Fruit fly (Drosophila melanogaster): Measurements from ENCODE around the gene CheA84a.

CheA84a gene

DNA sequence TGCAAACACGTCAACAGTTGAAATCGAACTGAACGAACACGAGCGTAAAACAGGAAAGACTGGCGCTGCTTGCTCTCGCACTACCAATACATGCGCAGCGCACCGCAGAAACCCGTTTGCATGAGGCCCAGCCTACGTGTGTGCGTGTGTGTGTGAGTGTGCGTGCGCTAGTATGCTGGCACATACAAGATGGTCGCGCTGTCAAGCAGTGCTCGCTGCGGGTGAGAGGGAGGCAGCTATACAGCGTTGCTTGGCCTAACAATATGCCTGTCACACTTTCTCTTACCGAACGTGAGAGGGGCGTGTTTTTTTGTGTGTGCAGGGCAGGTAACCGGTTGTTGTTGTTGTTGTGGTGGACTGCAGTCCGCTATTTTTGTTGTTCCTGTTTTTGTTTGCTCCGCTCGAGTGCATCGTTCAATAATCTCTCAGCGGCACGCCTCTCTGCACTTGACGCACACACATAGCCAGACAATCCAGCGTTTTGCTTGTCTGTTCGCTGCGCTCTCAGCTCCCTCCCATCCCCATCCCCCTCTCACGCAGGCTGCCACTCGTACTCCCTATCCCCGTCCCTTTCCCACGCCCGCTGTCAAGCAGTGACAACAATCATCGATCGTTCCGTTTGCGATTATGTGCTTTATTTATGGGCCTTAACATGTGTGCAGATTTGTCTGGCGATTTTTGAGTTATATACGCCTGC lies 23.1 kb downstream of the CheA84a start, which contains the start of gene grn (continued):
- no peak for TF ChIP-seq CG2875 (GFP tag; optimal IDR thresholded peaks at IDR 0.05)
- TF ChIP-seq Neu2 (GFP tag; optimal IDR thresholded peaks at IDR 0.05; ENCODE audit: borderline replicate concordance) = peak; percentile 11
- no peak; the same call in 1 of the 2 replicates for TF ChIP-seq GATAe (GFP tag; conservative IDR thresholded peaks at IDR 0.05)
- TF ChIP-seq CG16813 (GFP tag; IDR thresholded peaks at IDR 0.05; ENCODE audit: partially characterized antibody) = peak; percentile 38; the same call in 1 of the 3 replicates
- TF ChIP-seq Rfx (GFP tag; IDR thresholded peaks at IDR 0.05) = no peak
- TF ChIP-seq tap (tag; optimal IDR thresholded peaks at IDR 0.05) = no peak
- TF ChIP-seq CG1832 (GFP tag; optimal IDR thresholded peaks at IDR 0.05) = peak; percentile 99
- no peak for TF ChIP-seq CG18599 (GFP tag; optimal IDR thresholded peaks at IDR 0.05)
- no peak for TF ChIP-seq toy (GFP tag; IDR thresholded peaks at IDR 0.05)
- no peak for TF ChIP-seq CG12299 (tag; optimal IDR thresholded peaks at IDR 0.05)
- TF ChIP-seq sd (tag; optimal IDR thresholded peaks at IDR 0.05) = peak; percentile 53
- peak; percentile 33 for TF ChIP-seq Hey (tag; optimal IDR thresholded peaks at IDR 0.05)
- TF ChIP-seq dmrt11E (tag; optimal IDR thresholded peaks at IDR 0.05) = peak; percentile 21
- no peak for TF ChIP-seq jigr1 (GFP tag; IDR thresholded peaks at IDR 0.05)
- no peak for TF ChIP-seq Usf (GFP tag; optimal IDR thresholded peaks at IDR 0.05)
- no peak for TF ChIP-seq CG6654 (GFP tag; optimal IDR thresholded peaks at IDR 0.05)
- TF ChIP-seq CG13894 (tag; optimal IDR thresholded peaks at IDR 0.05) = peak; percentile 36
- no peak for TF ChIP-seq ems (GFP tag; optimal IDR thresholded peaks at IDR 0.05)
- peak; percentile 27; the same call in 1 of the 2 replicates for TF ChIP-seq HLH3B (GFP tag; IDR thresholded peaks at IDR 0.05)
- 0 out of 2 replicates have a peak, but pooled peaks have one; percentile 31 for TF ChIP-seq CG31441 (GFP tag; IDR thresholded peaks at IDR 0.05)
- TF ChIP-seq wek (GFP tag; optimal IDR thresholded peaks at IDR 0.05) = no peak
- 0 out of 2 replicates have a peak, but pooled peaks have one; percentile 32 for TF ChIP-seq stc (GFP tag; IDR thresholded peaks at IDR 0.05)
- TF ChIP-seq Ptx1 (GFP tag; IDR thresholded peaks at IDR 0.05) = no peak; the same call in 1 of the 2 replicates
- peak; percentile 15 for TF ChIP-seq nau (GFP tag; optimal IDR thresholded peaks at IDR 0.05)
- no peak for TF ChIP-seq crp (GFP tag; optimal IDR thresholded peaks at IDR 0.05)
- no peak for TF ChIP-seq az2 (GFP tag; optimal IDR thresholded peaks at IDR 0.05)
- TF ChIP-seq CG12391 (tag; optimal IDR thresholded peaks at IDR 0.05) = no peak
- peak; percentile 19 for TF ChIP-seq Side (GFP tag; optimal IDR thresholded peaks at IDR 0.05)
- TF ChIP-seq CG4854 (GFP tag; optimal IDR thresholded peaks at IDR 0.05) = no peak
- TF ChIP-seq CG8478 (optimal IDR thresholded peaks at IDR 0.05) = peak; percentile 100
- no peak for TF ChIP-seq TFAM (GFP tag; optimal IDR thresholded peaks at IDR 0.05)
- TF ChIP-seq gem (tag; optimal IDR thresholded peaks at IDR 0.05) = no peak
- no peak for TF ChIP-seq CG12104 (GFP tag; optimal IDR thresholded peaks at IDR 0.05)
- TF ChIP-seq bowl (GFP tag; IDR thresholded peaks at IDR 0.05) = 0 out of 2 replicates have a peak, but pooled peaks have one; percentile 37
- TF ChIP-seq CG15601 (tag; optimal IDR thresholded peaks at IDR 0.05) = peak; percentile 18
- peak; percentile 14; the same call in 1 of the 2 replicates for TF ChIP-seq onecut (GFP tag; IDR thresholded peaks at IDR 0.05)
- no peak for TF ChIP-seq CG9609 (GFP tag; optimal IDR thresholded peaks at IDR 0.05)
- peak; percentile 100 for TF ChIP-seq CG10321 (GFP tag; IDR thresholded peaks at IDR 0.05)
- TF ChIP-seq E2f2 (GFP tag; IDR thresholded peaks at IDR 0.05) = no peak
- peak; percentile 42; the same call in 1 of the 2 replicates for TF ChIP-seq CG13287 (GFP tag; IDR thresholded peaks at IDR 0.05; ENCODE audit: partially characterized antibody)
- no peak for TF ChIP-seq fd3F (GFP tag; optimal IDR thresholded peaks at IDR 0.05)
- no peak for TF ChIP-seq Mes4 (GFP tag; optimal IDR thresholded peaks at IDR 0.05)
- peak; percentile 91 for TF ChIP-seq kni (GFP tag; optimal IDR thresholded peaks at IDR 0.05)
- no peak for TF ChIP-seq pan (optimal IDR thresholded peaks at IDR 0.05)
- TF ChIP-seq pan (GFP tag; optimal IDR thresholded peaks at IDR 0.05 in 1 of 2, IDR thresholded peaks at IDR 0.05 in 1 of 2) = peak in 1 of 2 experiments; percentile 79
- TF ChIP-seq CG17829 (tag; optimal IDR thresholded peaks at IDR 0.05) = peak; percentile 61
- TF ChIP-seq fru (optimal IDR thresholded peaks at IDR 0.05) = no peak
- TF ChIP-seq eyg (GFP tag; optimal IDR thresholded peaks at IDR 0.05) = no peak
- TF ChIP-seq Sin3A (optimal IDR thresholded peaks at IDR 0.05) = no peak
- no peak for TF ChIP-seq MESR4 (GFP tag; optimal IDR thresholded peaks at IDR 0.05)
